Fruit fly (Drosophila melanogaster) whole organism, embryonic: ENCODE measurements around the gene CG44000.

Source experiments
- Bgb ChIP-seq: fragments of 200-800 bp; sonication (Bioruptor generic); IDR thresholded peaks from 2 replicates; pipeline ENCODE4 v1.3.6; 2022; ENCODE audit warnings: missing biosample characterization, missing genetic modification characterization; ENCODE audit not compliant: partially characterized antibody
- CG10274 ChIP-seq: fragments of 200-800 bp; sonication (Bioruptor generic); optimal IDR thresholded peaks from 3 replicates; lab custom pipeline; 2017; ENCODE audit warnings: missing biosample characterization, mild to moderate bottlenecking, missing genetic modification characterization
- CG12769 ChIP-seq: fragments of 200-800 bp; sonication (Bioruptor generic); optimal IDR thresholded peaks from 2 replicates; lab custom pipeline; 2019; ENCODE audit warnings: missing biosample characterization, mild to moderate bottlenecking, missing genetic modification characterization, moderate library complexity
- CG14014 ChIP-seq: fragments of 200-800 bp; sonication (Bioruptor generic); IDR thresholded peaks from 2 replicates; pipeline ENCODE4 v1.3.6; 2022; ENCODE audit warnings: missing biosample characterization, missing genetic modification characterization
- CG14441 ChIP-seq: fragments of 200-800 bp; sonication (Bioruptor generic); IDR thresholded peaks from 2 replicates; pipeline ENCODE4 v1.3.6; 2022; ENCODE audit warnings: missing biosample characterization, missing genetic modification characterization
- CG15479 ChIP-seq: fragments of 200-800 bp; sonication (Bioruptor generic); optimal IDR thresholded peaks from 3 replicates; lab custom pipeline; 2019; ENCODE audit warnings: missing biosample characterization, mild to moderate bottlenecking, missing genetic modification characterization, moderate library complexity
- CG17361 ChIP-seq: fragments of 200-800 bp; sonication (Bioruptor generic); IDR thresholded peaks from 3 replicates; pipeline ENCODE4 v1.3.6; 2022; ENCODE audit warnings: missing biosample characterization, missing genetic modification characterization
- CG17612 ChIP-seq: fragments of 200-800 bp; sonication (Bioruptor generic); IDR thresholded peaks from 2 replicates; pipeline ENCODE4 v1.3.6; 2022; ENCODE audit warnings: missing biosample characterization, missing genetic modification characterization
- CG18476 ChIP-seq: fragments of 200-800 bp; sonication (Bioruptor generic); optimal IDR thresholded peaks from 2 replicates; lab custom pipeline; 2016; ENCODE audit warnings: missing biosample characterization, mild to moderate bottlenecking, missing genetic modification characterization
- CG18599 ChIP-seq: fragments of 200-800 bp; sonication (Bioruptor generic); optimal IDR thresholded peaks from 3 replicates; lab custom pipeline; 2017; ENCODE audit warnings: missing biosample characterization, missing genetic modification characterization, mild to moderate bottlenecking, moderate library complexity, missing genetic modification reagents
- CG2116 ChIP-seq: fragments of 200-800 bp; sonication (Bioruptor generic); optimal IDR thresholded peaks from 3 replicates; lab custom pipeline; 2018; ENCODE audit warnings: missing biosample characterization, mild to moderate bottlenecking, missing genetic modification characterization
- CG2875 ChIP-seq: fragments of 200-800 bp; sonication (Bioruptor generic); optimal IDR thresholded peaks from 2 replicates; lab custom pipeline; 2017; ENCODE audit warnings: missing biosample characterization, mild to moderate bottlenecking, missing genetic modification characterization, missing genetic modification reagents
- CG33557 ChIP-seq: fragments of 200-800 bp; sonication (Bioruptor generic); optimal IDR thresholded peaks from 2 replicates; lab custom pipeline; 2019; ENCODE audit warnings: missing biosample characterization, mild to moderate bottlenecking, missing genetic modification characterization, moderate library complexity
- CG5180 ChIP-seq: fragments of 200-800 bp; sonication (Bioruptor generic); optimal IDR thresholded peaks from 3 replicates; lab custom pipeline; 2017; ENCODE audit warnings: missing biosample characterization, missing genetic modification characterization, mild to moderate bottlenecking, moderate library complexity, missing genetic modification reagents
- CG6175 ChIP-seq: fragments of 200-800 bp; sonication (Bioruptor generic); IDR thresholded peaks from 3 replicates; pipeline ENCODE4 v1.3.6; 2022; ENCODE audit warnings: missing biosample characterization, missing genetic modification characterization
- CG6791 ChIP-seq: fragments of 200-800 bp; sonication (Bioruptor generic); IDR thresholded peaks from 3 replicates; pipeline ENCODE4 v1.3.6; 2022; ENCODE audit warnings: missing biosample characterization, missing genetic modification characterization; ENCODE audit not compliant: partially characterized antibody
- CG7987 ChIP-seq: fragments of 200-800 bp; sonication (Bioruptor generic); optimal IDR thresholded peaks from 2 replicates; lab custom pipeline; 2018; ENCODE audit warnings: missing biosample characterization, mild to moderate bottlenecking, missing genetic modification characterization, moderate library complexity
- CG8290 ChIP-seq, 3 experiments: fragments of 200-800 bp; sonication (Bioruptor generic); optimal IDR thresholded peaks; 2 replicates each; lab custom pipeline; 2016 to 2019; ENCODE audit warnings: missing biosample characterization in 3 of 3, missing genetic modification characterization in 3 of 3, mild to moderate bottlenecking in 2 of 3, moderate library complexity in 1 of 3
- Dbx ChIP-seq: fragments of 200-800 bp; sonication (Bioruptor generic); IDR thresholded peaks from 3 replicates; pipeline ENCODE4 v1.3.6; 2022; ENCODE audit warnings: missing biosample characterization, missing genetic modification characterization
- Ets65A ChIP-seq: fragments of 200-800 bp; sonication (Bioruptor generic); peaks from one replicate; lab custom pipeline; 2016; ENCODE audit warnings: missing biosample characterization, missing genetic modification characterization
- GATAe ChIP-seq: fragments of 200-800 bp; sonication (Bioruptor generic); conservative IDR thresholded peaks from 2 replicates; pipeline ENCODE4 v1.3.6; 2022; ENCODE audit warnings: missing biosample characterization, missing genetic modification characterization
- Hmr ChIP-seq: fragments of 200-800 bp; sonication (Bioruptor generic); optimal IDR thresholded peaks from 3 replicates; lab custom pipeline; 2017; ENCODE audit warnings: mild to moderate bottlenecking, missing biosample characterization, missing genetic modification reagents, missing genetic modification characterization
- Hr39 ChIP-seq: fragments of >200 bp; optimal IDR thresholded peaks from 2 replicates; lab custom pipeline; 2017
- Max ChIP-seq: fragments of 200-800 bp; sonication (Bioruptor generic); optimal IDR thresholded peaks from 2 replicates; lab custom pipeline; 2016; ENCODE audit warnings: missing biosample characterization, mild to moderate bottlenecking, missing genetic modification characterization
- NFAT ChIP-seq: fragments of 200-800 bp; sonication (Bioruptor generic); IDR thresholded peaks from 2 replicates; pipeline ENCODE4 v1.3.6; 2022; ENCODE audit warnings: missing biosample characterization, missing genetic modification characterization
- NK7.1 ChIP-seq: fragments of 200-800 bp; sonication (Bioruptor generic); optimal IDR thresholded peaks from 3 replicates; lab custom pipeline; 2016; ENCODE audit warnings: missing biosample characterization, missing genetic modification characterization
- Taf1 ChIP-seq: fragments of 200-800 bp; sonication (Bioruptor generic); IDR thresholded peaks from 2 replicates; pipeline ENCODE4 v1.3.6; 2022; ENCODE audit warnings: missing biosample characterization, missing genetic modification characterization
- cas ChIP-seq: fragments of 200-800 bp; sonication (Bioruptor generic); IDR thresholded peaks from 2 replicates; pipeline ENCODE4 v1.3.6; 2022; ENCODE audit warnings: missing biosample characterization, missing genetic modification characterization
- chm ChIP-seq: fragments of 200-800 bp; sonication (Bioruptor generic); IDR thresholded peaks from 2 replicates; pipeline ENCODE4 v1.3.6; 2022; ENCODE audit warnings: missing biosample characterization, missing genetic modification characterization
- da ChIP-seq: fragments of 200-800 bp; sonication (Bioruptor generic); optimal IDR thresholded peaks from 2 replicates; lab custom pipeline; 2016; ENCODE audit warnings: missing biosample characterization, missing genetic modification characterization
- dati ChIP-seq: fragments of 200-800 bp; sonication (Bioruptor generic); IDR thresholded peaks from 2 replicates; pipeline ENCODE4 v1.3.6; 2022; ENCODE audit warnings: missing biosample characterization, missing genetic modification characterization
- disco-r ChIP-seq: fragments of 200-800 bp; sonication (Bioruptor generic); optimal IDR thresholded peaks from 2 replicates; lab custom pipeline; 2016; ENCODE audit warnings: missing biosample characterization, missing genetic modification characterization
- gem ChIP-seq: fragments of 200-800 bp; sonication (Bioruptor generic); optimal IDR thresholded peaks from 2 replicates; lab custom pipeline; 2019; ENCODE audit warnings: missing biosample characterization, mild to moderate bottlenecking, missing genetic modification characterization, moderate library complexity
- insv ChIP-seq, 2 experiments: fragments of 200-800 bp; sonication (Bioruptor generic); optimal IDR thresholded peaks; 3 replicates each; lab custom pipeline; 2016 to 2018; ENCODE audit warnings: missing biosample characterization in 2 of 2, missing genetic modification characterization in 2 of 2
- jumu ChIP-seq: fragments of 200-800 bp; sonication (Bioruptor generic); optimal IDR thresholded peaks from 3 replicates; lab custom pipeline; 2016; ENCODE audit warnings: missing biosample characterization, missing genetic modification characterization
- lbe ChIP-seq: fragments of 200-800 bp; sonication (Bioruptor generic); optimal IDR thresholded peaks from 2 replicates; lab custom pipeline; 2016; ENCODE audit warnings: missing biosample characterization, mild to moderate bottlenecking, missing genetic modification characterization
- mirr ChIP-seq: fragments of 200-800 bp; sonication (Bioruptor generic); optimal IDR thresholded peaks from 3 replicates; lab custom pipeline; 2018; ENCODE audit warnings: missing biosample characterization, mild to moderate bottlenecking, missing genetic modification characterization
- nerfin-2 ChIP-seq: fragments of 200-800 bp; sonication (Bioruptor generic); IDR thresholded peaks from 2 replicates; pipeline ENCODE4 v1.3.6; 2022; ENCODE audit warnings: missing biosample characterization, missing genetic modification characterization; ENCODE audit not compliant: partially characterized antibody
- otp ChIP-seq: fragments of 200-800 bp; sonication (Bioruptor generic); IDR thresholded peaks from 3 replicates; pipeline ENCODE4, ENCODE4 v1.3.6; 2022; ENCODE audit warnings: missing biosample characterization, missing genetic modification characterization
- pum ChIP-seq: fragments of 200-800 bp; sonication (Bioruptor generic); optimal IDR thresholded peaks from 2 replicates; lab custom pipeline; 2016; ENCODE audit warnings: missing biosample characterization, missing genetic modification characterization
- repo ChIP-seq: fragments of 200-800 bp; sonication (Bioruptor generic); optimal IDR thresholded peaks from 2 replicates; lab custom pipeline; 2016; ENCODE audit warnings: missing biosample characterization, missing genetic modification characterization
- salm ChIP-seq: fragments of 200-800 bp; sonication (Bioruptor generic); optimal IDR thresholded peaks from 2 replicates; lab custom pipeline; 2018; ENCODE audit warnings: missing biosample characterization, mild to moderate bottlenecking, missing genetic modification characterization
- sisA ChIP-seq: fragments of 200-800 bp; sonication (Bioruptor generic); IDR thresholded peaks from 2 replicates; pipeline ENCODE4 v1.3.6; 2022; ENCODE audit warnings: missing biosample characterization, missing genetic modification characterization
- slp2 ChIP-seq: fragments of 200-800 bp; sonication (Bioruptor generic); optimal IDR thresholded peaks from 2 replicates; lab custom pipeline; 2016; ENCODE audit warnings: missing biosample characterization, missing genetic modification characterization
- stc ChIP-seq: fragments of 200-800 bp; sonication (Bioruptor generic); IDR thresholded peaks from 2 replicates; pipeline ENCODE4 v1.3.6; 2022; ENCODE audit warnings: missing biosample characterization, missing genetic modification characterization
- tin ChIP-seq: fragments of 200-800 bp; sonication (Bioruptor generic); optimal IDR thresholded peaks from 3 replicates; lab custom pipeline; 2016; ENCODE audit warnings: missing biosample characterization, missing genetic modification characterization
- ttk ChIP-seq: fragments of 200-800 bp; sonication (Bioruptor generic); IDR thresholded peaks from 2 replicates; pipeline ENCODE4 v2.1.2; 2022; ENCODE audit warnings: missing biosample characterization, missing genetic modification characterization
- twi ChIP-seq: fragments of 200-800 bp; optimal IDR thresholded peaks from 2 replicates; lab custom pipeline; 2019; ENCODE audit warnings: missing biosample characterization, mild to moderate bottlenecking, missing genetic modification characterization, moderate library complexity
- vfl ChIP-seq: fragments of 200-800 bp; sonication (Bioruptor generic); optimal IDR thresholded peaks from 2 replicates; lab custom pipeline; 2016; ENCODE audit warnings: missing biosample characterization, missing genetic modification characterization
- zf30C ChIP-seq: fragments of 200-800 bp; sonication (Bioruptor generic); optimal IDR thresholded peaks from 3 replicates; lab custom pipeline; 2018; ENCODE audit warnings: missing biosample characterization, mild to moderate bottlenecking, missing genetic modification characterization

The CG44000 gene

dm6 chr2L:5000287-5000871 lies 42.7 kb upstream of the CG44000 start (continued):
- TF ChIP-seq CG15479 (GFP tag; lab: Kevin White, UChicago) = peak; percentile 51
- peak; percentile 87 for TF ChIP-seq Hmr (GFP tag; lab: Kevin White, UChicago)
- TF ChIP-seq vfl (GFP tag; lab: Kevin White, UChicago) = peak; percentile 87
- peak; percentile 67; the same call in 2 of the 3 replicates for TF ChIP-seq otp (GFP tag; lab: Robert Waterston, UW)
- TF ChIP-seq mirr (GFP tag; lab: Kevin White, UChicago) = peak; percentile 31
- TF ChIP-seq dati (GFP tag; lab: Robert Waterston, UW) = 0 out of 2 replicates have a peak, but pooled peaks have one; percentile 3
- TF ChIP-seq insv (GFP tag; optimal IDR thresholded peaks at IDR 0.05; lab: Kevin White, UChicago) = peak in 1 of 2 experiments; percentile 47
- peak; percentile 14 for TF ChIP-seq repo (GFP tag; lab: Kevin White, UChicago)
- peak; percentile 79 for TF ChIP-seq CG8290 (GFP tag; optimal IDR thresholded peaks at IDR 0.05; lab: Kevin White, UChicago)
- TF ChIP-seq CG8290 (tag; optimal IDR thresholded peaks at IDR 0.05; lab: Kevin White, UChicago) = peak; percentile 13 to 49
- peak; percentile 40; the same call in 1 of the 2 replicates for TF ChIP-seq CG17612
- no peak for TF ChIP-seq NK7.1 (GFP tag; lab: Kevin White, UChicago)
- TF ChIP-seq NFAT (GFP tag; lab: Robert Waterston, UW) = peak; percentile 70
- TF ChIP-seq Hr39 (lab: Kevin White, UChicago) = no peak
- peak; percentile 37; the same call in 1 of the 3 replicates for TF ChIP-seq CG6175 (GFP tag; lab: Robert Waterston, UW)
- TF ChIP-seq Ets65A = peak; percentile 93
- peak; percentile 69 for TF ChIP-seq ttk (GFP tag; lab: Robert Waterston, UW)
- peak; percentile 89 for TF ChIP-seq twi (tag; lab: Kevin White, UChicago)
- TF ChIP-seq stc (GFP tag; lab: Robert Waterston, UW) = peak; percentile 73
- no peak for TF ChIP-seq CG12769 (tag; lab: Kevin White, UChicago)
- peak; percentile 74 for TF ChIP-seq tin (GFP tag; lab: Kevin White, UChicago)
- TF ChIP-seq cas = peak; percentile 70
- TF ChIP-seq CG10274 (GFP tag; lab: Kevin White, UChicago) = peak; percentile 38
- peak; percentile 78 for TF ChIP-seq CG14014 (GFP tag; lab: Robert Waterston, UW)
- peak; percentile 52 for TF ChIP-seq CG2875
- TF ChIP-seq sisA = peak; percentile 82
- TF ChIP-seq CG6791 (GFP tag; lab: Robert Waterston, UW) = peak; percentile 26; the same call in 1 of the 3 replicates
- peak; percentile 87 for TF ChIP-seq chm (GFP tag; lab: Robert Waterston, UW)
- no peak for TF ChIP-seq Bgb (GFP tag; lab: Robert Waterston, UW)
- no peak for TF ChIP-seq da (GFP tag; lab: Kevin White, UChicago)
- peak; percentile 62 for TF ChIP-seq slp2 (GFP tag; lab: Kevin White, UChicago)
- no peak for TF ChIP-seq zf30C (GFP tag; lab: Kevin White, UChicago)
- peak; percentile 76 for TF ChIP-seq jumu
- peak; percentile 79 for TF ChIP-seq pum (GFP tag; lab: Kevin White, UChicago)
- peak; percentile 59 for TF ChIP-seq CG2116 (GFP tag; lab: Kevin White, UChicago)
- TF ChIP-seq Dbx (GFP tag; lab: Robert Waterston, UW) = peak; percentile 53
- peak; percentile 78 for TF ChIP-seq Max (GFP tag; lab: Kevin White, UChicago)
- TF ChIP-seq salm (tag; lab: Kevin White, UChicago) = peak; percentile 63
- TF ChIP-seq lbe (GFP tag; lab: Kevin White, UChicago) = peak; percentile 86
- peak; percentile 24 for TF ChIP-seq CG7987
- peak; percentile 85 for TF ChIP-seq CG18599 (GFP tag; lab: Kevin White, UChicago)
- TF ChIP-seq GATAe (GFP tag; lab: Robert Waterston, UW) = peak; percentile 29; the same call in 1 of the 2 replicates
- TF ChIP-seq disco-r = peak; percentile 69
- peak; percentile 72 for TF ChIP-seq CG5180 (GFP tag; lab: Kevin White, UChicago)
- peak; percentile 71 for TF ChIP-seq Taf1
- TF ChIP-seq gem = peak; percentile 94
- TF ChIP-seq CG33557 (GFP tag; lab: Kevin White, UChicago) = peak; percentile 96
- TF ChIP-seq CG17361 (GFP tag; lab: Robert Waterston, UW) = peak; percentile 84
- peak; percentile 80 for TF ChIP-seq CG14441 (GFP tag; lab: Robert Waterston, UW)
- TF ChIP-seq CG18476 = peak; percentile 78
- TF ChIP-seq nerfin-2 (GFP tag; lab: Robert Waterston, UW) = no peak
